Worm (Caenorhabditis elegans): Measurements from ENCODE around the gene tag-243.

- TF ChIP-seq tbx-37 (GFP tag; conservative IDR thresholded peaks at IDR 0.05) (no peak), sea-1 (GFP tag; conservative IDR thresholded peaks at IDR 0.05) (no peak), F13C5.2 (tag; optimal IDR thresholded peaks at IDR 0.05) (no peak), B0310.2 (tag; optimal IDR thresholded peaks at IDR 0.05) (no peak), ama-1 (optimal IDR thresholded peaks at IDR 0.05) (no peak), tra-4 (tag; optimal IDR thresholded peaks at IDR 0.05) (no peak), ets-7 (tag; optimal IDR thresholded peaks at IDR 0.05) (no peak), pes-1 (GFP tag; IDR thresholded peaks at IDR 0.05) (no peak)
Observed at ce11 chrIII:4668073-4668472, 20.2 kb downstream of the tag-243 start.
